Worm (Caenorhabditis elegans): Measurements from ENCODE around the gene F45D3.4.

F45D3.4 gene

ce11 chrV:12556904-12557303, 3.9 kb upstream of the F45D3.4 start:
- no peak for TF ChIP-seq pha-2 (tag; optimal IDR thresholded peaks at IDR 0.05)
- TF ChIP-seq C08G9.2 (tag; optimal IDR thresholded peaks at IDR 0.05), result no peak
- no peak for TF ChIP-seq pqm-1 (tag; optimal IDR thresholded peaks at IDR 0.05)

ce11 chrV:12555872-12556271, 2.9 kb upstream of the F45D3.4 start:
- TF ChIP-seq tbx-7 (tag; optimal IDR thresholded peaks at IDR 0.05), result no peak
- TF ChIP-seq ceh-22 (tag; optimal IDR thresholded peaks at IDR 0.05), result no peak
- no peak for TF ChIP-seq ets-4 (tag; optimal IDR thresholded peaks at IDR 0.05)
- TF ChIP-seq hlh-30 (tag; optimal IDR thresholded peaks at IDR 0.05; ENCODE audit: insufficient read depth), result no peak

- TF ChIP-seq ceh-19 (GFP tag; optimal IDR thresholded peaks at IDR 0.05) (no peak), hlh-15 (tag; optimal IDR thresholded peaks at IDR 0.05) (no peak), hlh-8 (tag; optimal IDR thresholded peaks at IDR 0.05) (no peak), nfya-1 (tag; optimal IDR thresholded peaks at IDR 0.05) (no peak), unc-3 (GFP tag; conservative IDR thresholded peaks at IDR 0.05) (no peak), unc-3 (tag; optimal IDR thresholded peaks at IDR 0.05) (no peak), elt-2 (tag; optimal IDR thresholded peaks at IDR 0.05) (no peak), ceh-9 (tag; optimal IDR thresholded peaks at IDR 0.05) (no peak), fkh-6 (tag; optimal IDR thresholded peaks at IDR 0.05) (no peak), mec-3 (tag; optimal IDR thresholded peaks at IDR 0.05; ENCODE audit: borderline replicate concordance) (no peak), T23F11.4 (GFP tag; optimal IDR thresholded peaks at IDR 0.05) (no peak), pha-2 (tag; optimal IDR thresholded peaks at IDR 0.05) (no peak), ceh-45 (GFP tag; IDR thresholded peaks at IDR 0.05) (no peak), fax-1 (tag; optimal IDR thresholded peaks at IDR 0.05) (no peak), ztf-16 (tag; optimal IDR thresholded peaks at IDR 0.05) (no peak), ceh-6 (GFP tag; optimal IDR thresholded peaks at IDR 0.05) (no peak), dmd-4 (tag; optimal IDR thresholded peaks at IDR 0.05; ENCODE audit: borderline replicate concordance) (no peak), ceh-48 (tag; optimal IDR thresholded peaks at IDR 0.05) (no peak)
Observed at ce11 chrV:12554172-12555031, 1.4 kb upstream of the F45D3.4 start.

- TF ChIP-seq pha-2 (tag; optimal IDR thresholded peaks at IDR 0.05), result no peak
- TF ChIP-seq pqm-1 (tag; optimal IDR thresholded peaks at IDR 0.05), result no peak
- no peak for TF ChIP-seq ceh-18 (tag; optimal IDR thresholded peaks at IDR 0.05)
- TF ChIP-seq dmd-4 (tag; optimal IDR thresholded peaks at IDR 0.05; ENCODE audit: borderline replicate concordance), result no peak
- TF ChIP-seq pag-3 (tag; optimal IDR thresholded peaks at IDR 0.05; ENCODE audit: borderline replicate concordance), result no peak
- TF ChIP-seq tbx-7 (tag; optimal IDR thresholded peaks at IDR 0.05), result no peak
- no peak for TF ChIP-seq nhr-232 (tag; optimal IDR thresholded peaks at IDR 0.05)
- no peak for TF ChIP-seq unc-42 (tag; optimal IDR thresholded peaks at IDR 0.05)
Observed at ce11 chrV:12553286-12553725, 315 bp upstream of the F45D3.4 start.

ce11 chrV:12551638-12552478, 1.1 kb downstream of the F45D3.4 start:
- no peak for TF ChIP-seq nhr-232 (tag; optimal IDR thresholded peaks at IDR 0.05)
- no peak for TF ChIP-seq elt-4 (tag; optimal IDR thresholded peaks at IDR 0.05)
- no peak for TF ChIP-seq ceh-22 (tag; optimal IDR thresholded peaks at IDR 0.05)
- TF ChIP-seq dmd-4 (tag; optimal IDR thresholded peaks at IDR 0.05; ENCODE audit: borderline replicate concordance), result no peak
